Fruit fly (Drosophila melanogaster) whole organism, embryonic: Measurements from ENCODE around the gene AsnRS.

Experiments used
- Atf3 ChIP-seq: fragments of 200-800 bp; sonication (Bioruptor generic); optimal IDR thresholded peaks from 3 replicates; lab custom pipeline; 2016; ENCODE audit warnings: missing biosample characterization, missing genetic modification characterization
- CG12155 ChIP-seq: fragments of 200-800 bp; sonication (Bioruptor generic); optimal IDR thresholded peaks from 3 replicates; lab custom pipeline; 2016; ENCODE audit warnings: missing biosample characterization, missing genetic modification characterization
- CG1233 ChIP-seq: fragments of 200-800 bp; sonication (Bioruptor generic); optimal IDR thresholded peaks from 4 replicates; lab custom pipeline; 2018; ENCODE audit warnings: missing biosample characterization, mild to moderate bottlenecking, missing genetic modification characterization
- CG14710 ChIP-seq: fragments of 200-800 bp; sonication (Bioruptor generic); optimal IDR thresholded peaks from 3 replicates; lab custom pipeline; 2019; ENCODE audit warnings: missing biosample characterization, mild to moderate bottlenecking, missing genetic modification characterization, moderate library complexity
- CG14860 ChIP-seq: fragments of 200-800 bp; sonication (Bioruptor generic); IDR thresholded peaks from 3 replicates; pipeline ENCODE4 v1.3.6; 2022; ENCODE audit warnings: missing biosample characterization, missing genetic modification characterization; ENCODE audit not compliant: partially characterized antibody
- CG17802 ChIP-seq: fragments of 200-800 bp; sonication (Bioruptor generic); optimal IDR thresholded peaks from 2 replicates; lab custom pipeline; 2018; ENCODE audit warnings: missing biosample characterization, mild to moderate bottlenecking, missing genetic modification characterization, moderate library complexity
- CG18476 ChIP-seq: fragments of 200-800 bp; sonication (Bioruptor generic); optimal IDR thresholded peaks from 2 replicates; lab custom pipeline; 2016; ENCODE audit warnings: missing biosample characterization, mild to moderate bottlenecking, missing genetic modification characterization
- CG2116 ChIP-seq: fragments of 200-800 bp; sonication (Bioruptor generic); optimal IDR thresholded peaks from 3 replicates; lab custom pipeline; 2018; ENCODE audit warnings: missing biosample characterization, mild to moderate bottlenecking, missing genetic modification characterization
- CG3065 ChIP-seq: fragments of 200-800 bp; sonication (Bioruptor generic); optimal IDR thresholded peaks from 2 replicates; lab custom pipeline; 2016; ENCODE audit warnings: missing biosample characterization, missing genetic modification characterization
- CG31441 ChIP-seq: fragments of 200-800 bp; sonication (Bioruptor generic); IDR thresholded peaks from 2 replicates; pipeline ENCODE4 v1.3.6; 2022; ENCODE audit warnings: missing biosample characterization, missing genetic modification characterization
- CG3847 ChIP-seq: fragments of 200-800 bp; sonication (Bioruptor generic); IDR thresholded peaks from 2 replicates; pipeline ENCODE4 v1.3.6; 2022; ENCODE audit warnings: missing biosample characterization, missing genetic modification characterization
- CG4282 ChIP-seq: fragments of 200-800 bp; sonication (Bioruptor generic); optimal IDR thresholded peaks from 2 replicates; lab custom pipeline; 2016; ENCODE audit warnings: missing biosample characterization, missing genetic modification characterization
- CG4854 ChIP-seq: fragments of 200-800 bp; sonication (Bioruptor generic); optimal IDR thresholded peaks from 2 replicates; lab custom pipeline; 2016; ENCODE audit warnings: missing biosample characterization, missing genetic modification characterization, inconsistent platforms
- CG6689 ChIP-seq: fragments of 200-800 bp; sonication (Bioruptor generic); IDR thresholded peaks from 2 replicates; pipeline ENCODE4 v1.3.6; 2022; ENCODE audit warnings: missing biosample characterization, missing genetic modification characterization
- CG7357 ChIP-seq: fragments of 200-800 bp; sonication (Bioruptor generic); IDR thresholded peaks from 3 replicates; pipeline ENCODE4 v1.3.6; 2022; ENCODE audit warnings: missing biosample characterization, missing genetic modification characterization
- CG7745 ChIP-seq: fragments of 200-800 bp; sonication (Bioruptor generic); optimal IDR thresholded peaks from 2 replicates; lab custom pipeline; 2018; ENCODE audit warnings: missing biosample characterization, mild to moderate bottlenecking, missing genetic modification characterization, moderate library complexity
- CG9797 ChIP-seq: fragments of 200-800 bp; sonication (Bioruptor generic); optimal IDR thresholded peaks from 3 replicates; lab custom pipeline; 2018; ENCODE audit warnings: missing biosample characterization, mild to moderate bottlenecking, missing genetic modification characterization
- CG9817 ChIP-seq: fragments of 200-800 bp; sonication (Bioruptor generic); optimal IDR thresholded peaks from 2 replicates; lab custom pipeline; 2018; ENCODE audit warnings: missing biosample characterization, mild to moderate bottlenecking, missing genetic modification characterization, moderate library complexity
- Dbx ChIP-seq: fragments of 200-800 bp; sonication (Bioruptor generic); IDR thresholded peaks from 3 replicates; pipeline ENCODE4 v1.3.6; 2022; ENCODE audit warnings: missing biosample characterization, missing genetic modification characterization
- Dip2 ChIP-seq: fragments of 200-800 bp; sonication (Bioruptor generic); IDR thresholded peaks from 2 replicates; pipeline ENCODE4 v1.3.6; 2022; ENCODE audit warnings: missing biosample characterization, missing genetic modification characterization
- ERR ChIP-seq: fragments of 200-800 bp; sonication (Bioruptor generic); optimal IDR thresholded peaks from 2 replicates; lab custom pipeline; 2016; ENCODE audit warnings: missing biosample characterization, missing genetic modification characterization
- H15 ChIP-seq: fragments of 200-800 bp; sonication (Bioruptor generic); IDR thresholded peaks from 3 replicates; pipeline ENCODE4 v1.3.6; 2022; ENCODE audit warnings: missing biosample characterization, missing genetic modification characterization
- H2.0 ChIP-seq: fragments of 200-800 bp; sonication (Bioruptor generic); IDR thresholded peaks from 2 replicates; pipeline ENCODE4 v1.3.6; 2022; ENCODE audit warnings: missing biosample characterization, missing genetic modification characterization
- Hmr ChIP-seq: fragments of 200-800 bp; sonication (Bioruptor generic); optimal IDR thresholded peaks from 3 replicates; lab custom pipeline; 2017; ENCODE audit warnings: mild to moderate bottlenecking, missing biosample characterization, missing genetic modification reagents, missing genetic modification characterization
- Hr39 ChIP-seq: fragments of >200 bp; optimal IDR thresholded peaks from 2 replicates; lab custom pipeline; 2017
- Lpt ChIP-seq: fragments of >200 bp; optimal IDR thresholded peaks from 2 replicates; lab custom pipeline; 2018; ENCODE audit warnings: missing biosample characterization, missing genetic modification characterization
- MBD-R2 ChIP-seq: fragments of 200-800 bp; sonication (Bioruptor generic); IDR thresholded peaks from 2 replicates; pipeline ENCODE4 v1.3.6; 2022; ENCODE audit warnings: missing biosample characterization, missing genetic modification characterization
- MTF-1 ChIP-seq: fragments of 200-800 bp; sonication (Bioruptor generic); optimal IDR thresholded peaks from 2 replicates; lab custom pipeline; 2018; ENCODE audit warnings: missing biosample characterization, mild to moderate bottlenecking, missing genetic modification characterization, borderline replicate concordance
- Med ChIP-seq: fragments of 200-800 bp; sonication (Bioruptor generic); peaks from one replicate; lab custom pipeline; 2016; ENCODE audit warnings: missing biosample characterization, missing genetic modification characterization, mild to moderate bottlenecking, inconsistent platforms, moderate library complexity
- NC2α ChIP-seq: fragments of 200-800 bp; sonication (Bioruptor generic); optimal IDR thresholded peaks from 2 replicates; lab custom pipeline; 2016; ENCODE audit warnings: missing biosample characterization, missing genetic modification characterization
- Scr ChIP-seq: fragments of 200-800 bp; sonication (Bioruptor generic); IDR thresholded peaks from 2 replicates; pipeline ENCODE4 v1.3.6; 2022; ENCODE audit warnings: missing biosample characterization, missing genetic modification characterization; ENCODE audit not compliant: partially characterized antibody
- Sin3A ChIP-seq: fragments of >200 bp; optimal IDR thresholded peaks from 2 replicates; lab custom pipeline; 2018
- Sry-δ ChIP-seq: fragments of 200-800 bp; sonication (Bioruptor generic); optimal IDR thresholded peaks from 2 replicates; lab custom pipeline; 2016; ENCODE audit warnings: missing biosample characterization, missing genetic modification characterization
- YL-1 ChIP-seq: fragments of 200-800 bp; sonication (Bioruptor generic); optimal IDR thresholded peaks from 3 replicates; lab custom pipeline; 2017; ENCODE audit warnings: missing biosample characterization, mild to moderate bottlenecking, missing genetic modification characterization
- ap ChIP-seq: fragments of 200-800 bp; sonication (Bioruptor generic); IDR thresholded peaks from 2 replicates; pipeline ENCODE4 v1.3.6; 2022; ENCODE audit warnings: missing biosample characterization, missing genetic modification characterization
- bcd ChIP-seq: fragments of 200-800 bp; sonication (Bioruptor generic); optimal IDR thresholded peaks from 2 replicates; lab custom pipeline; 2017; ENCODE audit warnings: missing biosample characterization, mild to moderate bottlenecking, missing genetic modification characterization
- bigmax ChIP-seq: fragments of 200-800 bp; sonication (Bioruptor generic); optimal IDR thresholded peaks from 2 replicates; lab custom pipeline; 2018; ENCODE audit warnings: missing biosample characterization, mild to moderate bottlenecking, missing genetic modification characterization
- cas ChIP-seq: fragments of 200-800 bp; sonication (Bioruptor generic); IDR thresholded peaks from 2 replicates; pipeline ENCODE4 v1.3.6; 2022; ENCODE audit warnings: missing biosample characterization, missing genetic modification characterization
- cato ChIP-seq: fragments of 200-800 bp; sonication (Bioruptor generic); optimal IDR thresholded peaks from 2 replicates; lab custom pipeline; 2016; ENCODE audit warnings: missing biosample characterization, missing genetic modification characterization, borderline replicate concordance
- dysf ChIP-seq: fragments of 200-800 bp; sonication (Bioruptor generic); IDR thresholded peaks from 3 replicates; pipeline ENCODE4 v1.3.6; 2022; ENCODE audit warnings: missing biosample characterization, missing genetic modification characterization
- esg ChIP-seq: fragments of 200-800 bp; sonication (Bioruptor generic); conservative IDR thresholded peaks from 2 replicates; pipeline ENCODE4 v1.3.6; 2022; ENCODE audit warnings: missing biosample characterization, missing genetic modification characterization
- fru ChIP-seq: fragments of >200 bp; optimal IDR thresholded peaks from 2 replicates; lab custom pipeline; 2017
- lbe ChIP-seq: fragments of 200-800 bp; sonication (Bioruptor generic); optimal IDR thresholded peaks from 2 replicates; lab custom pipeline; 2016; ENCODE audit warnings: missing biosample characterization, mild to moderate bottlenecking, missing genetic modification characterization
- maf-S ChIP-seq: fragments of 200-800 bp; sonication (Bioruptor generic); optimal IDR thresholded peaks from 2 replicates; lab custom pipeline; 2016; ENCODE audit warnings: missing biosample characterization, missing genetic modification characterization
- mam ChIP-seq: fragments of 200-800 bp; sonication (Bioruptor generic); optimal IDR thresholded peaks from 3 replicates; lab custom pipeline; 2016; ENCODE audit warnings: missing biosample characterization, missing genetic modification characterization
- mirr ChIP-seq: fragments of 200-800 bp; sonication (Bioruptor generic); optimal IDR thresholded peaks from 3 replicates; lab custom pipeline; 2018; ENCODE audit warnings: missing biosample characterization, mild to moderate bottlenecking, missing genetic modification characterization
- org-1 ChIP-seq: fragments of 200-800 bp; sonication (Bioruptor generic); optimal IDR thresholded peaks from 2 replicates; lab custom pipeline; 2017; ENCODE audit warnings: missing biosample characterization, missing genetic modification characterization
- pita ChIP-seq: fragments of 200-800 bp; sonication (Bioruptor generic); optimal IDR thresholded peaks from 2 replicates; lab custom pipeline; 2017; ENCODE audit warnings: missing biosample characterization, mild to moderate bottlenecking, missing genetic modification characterization
- pros ChIP-seq: fragments of 200-800 bp; sonication (Bioruptor generic); optimal IDR thresholded peaks from 3 replicates; lab custom pipeline; 2019; ENCODE audit warnings: missing biosample characterization, mild to moderate bottlenecking, missing genetic modification characterization, moderate library complexity
- ranshi ChIP-seq: fragments of 200-800 bp; sonication (Bioruptor generic); IDR thresholded peaks from 2 replicates; pipeline ENCODE4 v1.3.6; 2022; ENCODE audit warnings: missing biosample characterization, missing genetic modification characterization
- sob ChIP-seq: fragments of 200-800 bp; sonication (Bioruptor generic); IDR thresholded peaks from 2 replicates; pipeline ENCODE4 v1.3.6; 2022; ENCODE audit warnings: missing biosample characterization, missing genetic modification characterization
- ttk ChIP-seq: fragments of 200-800 bp; sonication (Bioruptor generic); IDR thresholded peaks from 2 replicates; pipeline ENCODE4 v2.1.2; 2022; ENCODE audit warnings: missing biosample characterization, missing genetic modification characterization
- zen2 ChIP-seq: fragments of 200-800 bp; sonication (Bioruptor generic); IDR thresholded peaks from 3 replicates; pipeline ENCODE4 v1.3.6; 2022; ENCODE audit warnings: missing biosample characterization, missing genetic modification characterization; ENCODE audit not compliant: partially characterized antibody

Gene AsnRS

DNA sequence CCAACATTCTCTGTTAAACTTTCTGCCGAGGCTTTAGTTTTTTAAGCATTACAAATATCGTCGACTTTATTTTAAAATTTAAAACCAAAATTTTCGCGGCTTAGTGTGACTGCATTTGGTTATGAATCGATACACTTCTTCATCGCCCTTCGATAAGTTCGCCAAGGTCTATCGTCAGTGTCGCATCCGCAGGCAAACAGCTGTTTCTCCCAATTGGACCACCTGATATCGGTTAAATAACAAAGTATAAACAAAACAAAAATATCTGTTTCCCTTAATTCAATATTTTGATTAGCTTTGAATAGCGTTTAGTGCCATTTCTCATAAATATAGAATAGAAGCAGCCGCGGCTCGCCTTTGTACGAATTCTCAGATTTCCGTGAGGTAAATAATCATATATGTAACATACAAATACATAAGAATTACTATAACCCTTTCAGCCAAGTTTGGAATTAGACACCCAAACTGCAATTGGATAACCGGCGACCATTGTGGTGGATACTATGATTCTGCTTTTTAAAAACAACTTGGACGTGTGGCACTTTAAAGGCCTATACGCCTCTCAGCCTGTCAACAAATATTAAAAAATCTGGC, 17.5 kb downstream of the AsnRS start, which contains the start of gene CG10561 (continued):
- peak; percentile 39; the same call in 1 of the 2 replicates for TF ChIP-seq sob (GFP tag; lab: Robert Waterston, UW)
- TF ChIP-seq Hmr (GFP tag; lab: Kevin White, UChicago), result no peak
- TF ChIP-seq Hr39, result no peak
- no peak for TF ChIP-seq Dip2 (GFP tag; lab: Robert Waterston, UW)
- TF ChIP-seq maf-S, result no peak
- no peak for TF ChIP-seq CG1233 (GFP tag; lab: Kevin White, UChicago)
- no peak for TF ChIP-seq ttk (GFP tag; lab: Robert Waterston, UW)
- no peak for TF ChIP-seq Sin3A (lab: Kevin White, UChicago)
- TF ChIP-seq CG17802 (tag; lab: Kevin White, UChicago), result no peak
- no peak for TF ChIP-seq org-1 (GFP tag; lab: Kevin White, UChicago)
- no peak for TF ChIP-seq MTF-1 (GFP tag; lab: Kevin White, UChicago)
- TF ChIP-seq pros (GFP tag; lab: Kevin White, UChicago), result no peak
- TF ChIP-seq CG14860 (GFP tag; lab: Robert Waterston, UW), result peak; percentile 31; the same call in 1 of the 3 replicates
- TF ChIP-seq YL-1 (GFP tag; lab: Kevin White, UChicago), result peak; percentile 35
- no peak for TF ChIP-seq CG4282
- TF ChIP-seq ERR, result no peak
- no peak for TF ChIP-seq esg
- TF ChIP-seq mam (GFP tag; lab: Kevin White, UChicago), result no peak
- TF ChIP-seq dysf (GFP tag; lab: Robert Waterston, UW), result no peak
- peak; percentile 43 for TF ChIP-seq Med (GFP tag; lab: Kevin White, UChicago)
- TF ChIP-seq CG2116, result peak; percentile 90
- TF ChIP-seq CG14710 (tag; lab: Kevin White, UChicago), result peak; percentile 27
- no peak for TF ChIP-seq CG9817 (tag; lab: Kevin White, UChicago)
- no peak for TF ChIP-seq CG7357 (GFP tag; lab: Robert Waterston, UW)
- no peak for TF ChIP-seq Atf3 (GFP tag; lab: Kevin White, UChicago)
- peak; percentile 66 for TF ChIP-seq CG3847 (GFP tag; lab: Robert Waterston, UW)
- TF ChIP-seq CG4854 (GFP tag; lab: Kevin White, UChicago), result no peak
- peak; percentile 68 for TF ChIP-seq Scr (GFP tag; lab: Robert Waterston, UW)
- TF ChIP-seq H2.0 (GFP tag; lab: Robert Waterston, UW), result no peak
- no peak for TF ChIP-seq Lpt (GFP tag; lab: Kevin White, UChicago)
- TF ChIP-seq MBD-R2 (GFP tag; lab: Robert Waterston, UW), result peak; percentile 77
- TF ChIP-seq ap (GFP tag; lab: Robert Waterston, UW), result no peak
- TF ChIP-seq CG12155, result no peak
- TF ChIP-seq Dbx (GFP tag; lab: Robert Waterston, UW), result no peak
- TF ChIP-seq CG6689 (GFP tag; lab: Robert Waterston, UW), result no peak
- peak; percentile 80 for TF ChIP-seq zen2 (GFP tag; lab: Robert Waterston, UW)
- TF ChIP-seq fru (lab: Kevin White, UChicago), result no peak
- peak; percentile 44 for TF ChIP-seq bigmax
- TF ChIP-seq lbe, result peak; percentile 34
- TF ChIP-seq CG31441, result no peak
- no peak for TF ChIP-seq CG3065 (GFP tag; lab: Kevin White, UChicago)
- TF ChIP-seq cas (GFP tag; lab: Robert Waterston, UW), result no peak
- TF ChIP-seq CG7745 (tag; lab: Kevin White, UChicago), result no peak
- TF ChIP-seq pita, result no peak
- no peak for TF ChIP-seq mirr (GFP tag; lab: Kevin White, UChicago)
- TF ChIP-seq NC2α (GFP tag; lab: Kevin White, UChicago), result no peak
- no peak for TF ChIP-seq ranshi (GFP tag; lab: Robert Waterston, UW)
- TF ChIP-seq CG9797 (GFP tag; lab: Kevin White, UChicago), result peak; percentile 78
- TF ChIP-seq H15 (GFP tag; lab: Robert Waterston, UW), result no peak
- TF ChIP-seq bcd (GFP tag; lab: Kevin White, UChicago), result no peak
- TF ChIP-seq CG18476, result no peak
- peak; percentile 88 for TF ChIP-seq Sry-δ (GFP tag; lab: Kevin White, UChicago)
- TF ChIP-seq cato (GFP tag; lab: Kevin White, UChicago), result no peak
